Worm (Caenorhabditis elegans) whole organism, L3 larva: Measurements from ENCODE around the gene msp-56.

ENCODE experiments used
- R02D3.7 ChIP-seq: fragments of 150-350 bp; optimal IDR thresholded peaks from 2 replicates; lab custom pipeline; 2014; ENCODE audit warnings: missing biosample characterization, missing genetic modification characterization
- aly-2 ChIP-seq: fragments of 150-350 bp; optimal IDR thresholded peaks from 2 replicates; lab custom pipeline; 2014; ENCODE audit warnings: missing biosample characterization, missing genetic modification characterization
- ceh-28 ChIP-seq: fragments of 150-350 bp; optimal IDR thresholded peaks from 2 replicates; lab custom pipeline; 2014; ENCODE audit warnings: missing biosample characterization, missing genetic modification reagents, missing genetic modification characterization
- daf-12 ChIP-seq: fragments of 150-350 bp; optimal IDR thresholded peaks from 2 replicates; lab custom pipeline; 2014; ENCODE audit warnings: missing biosample characterization, missing genetic modification reagents, missing genetic modification characterization
- egl-27 ChIP-seq: sonication (generic microtip); optimal IDR thresholded peaks from 4 replicates; lab custom pipeline; 2017; ENCODE audit warnings: missing biosample characterization, missing genetic modification reagents, missing genetic modification characterization
- egl-5 ChIP-seq: fragments of 150-350 bp; optimal IDR thresholded peaks from 2 replicates; lab custom pipeline; 2017; ENCODE audit warnings: missing biosample characterization, missing genetic modification reagents, missing genetic modification characterization, inconsistent platforms
- jun-1 ChIP-seq: fragments of 150-350 bp; optimal IDR thresholded peaks from 2 replicates; lab custom pipeline; 2014; ENCODE audit warnings: missing biosample characterization, missing genetic modification reagents, missing genetic modification characterization
- lin-39 ChIP-seq: fragments of 150-350 bp; optimal IDR thresholded peaks from 2 replicates; lab custom pipeline; 2018; ENCODE audit warnings: missing biosample characterization, missing genetic modification reagents, missing genetic modification characterization
- nhr-12 ChIP-seq: fragments of 150-350 bp; optimal IDR thresholded peaks from 2 replicates; lab custom pipeline; 2014; ENCODE audit warnings: missing biosample characterization, missing genetic modification characterization
- pha-4 ChIP-seq: fragments of 150-350 bp; optimal IDR thresholded peaks from 2 replicates; lab custom pipeline; 2014; ENCODE audit warnings: missing biosample characterization, missing genetic modification reagents, missing genetic modification characterization
- pqm-1 ChIP-seq: fragments of 150-350 bp; optimal IDR thresholded peaks from 2 replicates; lab custom pipeline; 2017; ENCODE audit warnings: missing biosample characterization, missing genetic modification characterization, inconsistent platforms
- tbx-2 ChIP-seq: sonication (generic microtip); optimal IDR thresholded peaks from 2 replicates; lab custom pipeline; 2016; ENCODE audit warnings: mild to moderate bottlenecking, missing genetic modification characterization, missing compliant biosample characterization

DNA sequence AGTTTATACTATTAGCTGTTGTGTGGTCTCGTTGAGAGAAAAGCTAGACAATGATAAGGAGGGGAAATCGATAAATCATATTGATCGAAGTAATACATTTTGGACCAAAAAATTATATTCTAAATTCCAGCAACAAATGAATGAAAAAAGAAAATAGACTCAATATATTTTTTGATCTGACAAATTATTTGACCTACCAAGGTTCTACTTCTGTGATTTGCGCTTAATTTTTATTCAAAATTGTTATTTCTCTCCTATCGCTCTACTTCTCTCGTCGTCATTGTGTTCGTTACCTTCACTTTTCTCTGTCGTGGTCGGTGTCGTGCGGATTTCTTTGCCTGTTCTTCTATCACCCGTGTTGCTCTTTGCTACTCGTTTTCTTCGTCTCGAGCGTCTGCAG lies 17.6 kb downstream of the msp-56 start:
- TF ChIP-seq egl-27 (tag; lab: Kevin White, UChicago) (no peak), jun-1 (tag; lab: Kevin White, UChicago) (no peak), pqm-1 (tag; lab: Kevin White, UChicago) (no peak), ceh-28 (no peak), tbx-2 (tag; lab: Kevin White, UChicago) (no peak), daf-12 (no peak), R02D3.7 (tag; lab: Kevin White, UChicago) (no peak), egl-5 (tag; lab: Kevin White, UChicago) (no peak), pha-4 (tag; lab: Kevin White, UChicago) (no peak), nhr-12 (tag; lab: Kevin White, UChicago) (no peak), lin-39 (tag; lab: Kevin White, UChicago) (no peak), aly-2 (tag; lab: Kevin White, UChicago) (no peak)
